Worm (Caenorhabditis elegans) whole organism, L3 larva: ENCODE measurements around the gene F48E8.4.
A peak's percentile ranks its signal among the peaks of the same experiment; 100 is the strongest.

Experiments
- ama-1 ChIP-seq: fragments of 150-350 bp; optimal IDR thresholded peaks from 2 replicates; lab custom pipeline; 2018
- ceh-82 ChIP-seq: fragments of 150-350 bp; optimal IDR thresholded peaks from 2 replicates; lab custom pipeline; 2014; ENCODE audit warnings: missing biosample characterization, missing genetic modification characterization
- egl-27 ChIP-seq: sonication (generic microtip); optimal IDR thresholded peaks from 4 replicates; lab custom pipeline; 2017; ENCODE audit warnings: missing biosample characterization, missing genetic modification reagents, missing genetic modification characterization
- elt-1 ChIP-seq: fragments of 150-350 bp; optimal IDR thresholded peaks from 2 replicates; lab custom pipeline; 2014; ENCODE audit warnings: missing biosample characterization, missing genetic modification characterization
- elt-2 ChIP-seq: sonication (generic microtip); optimal IDR thresholded peaks from 2 replicates; lab custom pipeline; 2016; ENCODE audit warnings: missing genetic modification reagents, mild to moderate bottlenecking, missing genetic modification characterization, missing compliant biosample characterization
- nhr-11 ChIP-seq: fragments of 150-350 bp; optimal IDR thresholded peaks from 2 replicates; lab custom pipeline; 2014; ENCODE audit warnings: missing biosample characterization, missing genetic modification characterization
- nhr-28 ChIP-seq: fragments of 150-350 bp; optimal IDR thresholded peaks from 2 replicates; lab custom pipeline; 2014; ENCODE audit warnings: missing biosample characterization, missing genetic modification characterization
- pha-4 ChIP-seq: fragments of 150-350 bp; optimal IDR thresholded peaks from 2 replicates; lab custom pipeline; 2014; ENCODE audit warnings: missing biosample characterization, missing genetic modification reagents, missing genetic modification characterization
- snpc-4 ChIP-seq: fragments of 150-350 bp; optimal IDR thresholded peaks from 2 replicates; lab custom pipeline; 2014; ENCODE audit warnings: missing biosample characterization, missing genetic modification characterization
- unc-62 ChIP-seq: fragments of 150-350 bp; sonication (generic microtip); optimal IDR thresholded peaks from 4 replicates; lab custom pipeline; 2014; ENCODE audit warnings: missing biosample characterization, missing genetic modification reagents, missing genetic modification characterization
- ztf-4 ChIP-seq: fragments of 150-350 bp; optimal IDR thresholded peaks from 2 replicates; lab custom pipeline; 2014; ENCODE audit warnings: missing biosample characterization, missing genetic modification characterization

DNA sequence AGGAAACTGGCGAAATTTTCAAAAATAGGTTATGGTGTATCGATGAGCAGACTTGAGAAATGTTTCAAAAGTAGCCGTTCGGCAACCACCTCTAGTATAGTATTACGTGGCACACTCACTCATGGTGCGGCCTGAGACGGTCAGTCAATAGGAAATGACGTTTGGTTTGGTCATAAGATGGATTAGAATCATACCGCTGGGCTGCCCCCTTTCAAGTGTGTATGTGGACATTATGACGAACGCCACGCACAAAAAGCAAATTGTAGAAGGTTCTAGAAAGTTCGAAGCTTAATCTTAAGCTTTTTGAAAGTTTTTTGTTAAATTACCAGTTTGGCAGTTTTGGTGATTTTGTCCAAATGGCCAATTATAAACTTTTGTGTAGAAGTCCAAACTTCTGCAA is 29.0 kb upstream of the F48E8.4 start:
- TF ChIP-seq ama-1 (lab: Kevin White, UChicago) (no peak), unc-62 (no peak), nhr-11 (tag; lab: Kevin White, UChicago) (no peak), egl-27 (tag; lab: Kevin White, UChicago) (no peak), elt-2 (tag; lab: Kevin White, UChicago) (no peak), nhr-28 (tag; lab: Kevin White, UChicago) (no peak), snpc-4 (tag; lab: Kevin White, UChicago) (no peak), elt-1 (no peak), ceh-82 (tag; lab: Kevin White, UChicago) (no peak), pha-4 (tag; lab: Kevin White, UChicago) (peak; percentile 54), ztf-4 (no peak)
